Worm (Caenorhabditis elegans): ENCODE data around the gene rsu-1.

rsu-1 gene

DNA sequence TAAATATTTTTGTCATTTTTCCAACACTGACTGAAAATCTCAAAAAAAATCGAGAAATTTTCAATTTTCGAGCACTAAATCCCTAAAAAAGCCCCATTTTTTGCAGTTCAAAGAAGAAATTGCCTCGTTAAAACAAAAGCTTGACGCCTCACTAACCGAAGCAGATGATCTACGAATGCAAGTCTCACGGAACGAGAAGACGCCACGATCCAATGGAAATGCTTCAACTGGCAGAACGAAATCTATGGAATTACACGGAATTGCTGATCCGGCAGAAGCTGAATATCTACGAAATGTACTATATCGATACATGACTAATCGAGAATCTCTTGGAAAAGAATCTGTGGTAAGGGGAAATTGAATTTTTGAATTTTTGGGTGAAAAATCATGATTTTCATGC is 47.9 kb upstream of the rsu-1 start:
- TF ChIP-seq nhr-43 (tag; optimal IDR thresholded peaks at IDR 0.05; ENCODE audit: poor library complexity, severe bottlenecking) (no peak), pqm-1 (tag; optimal IDR thresholded peaks at IDR 0.05) (no peak)

DNA sequence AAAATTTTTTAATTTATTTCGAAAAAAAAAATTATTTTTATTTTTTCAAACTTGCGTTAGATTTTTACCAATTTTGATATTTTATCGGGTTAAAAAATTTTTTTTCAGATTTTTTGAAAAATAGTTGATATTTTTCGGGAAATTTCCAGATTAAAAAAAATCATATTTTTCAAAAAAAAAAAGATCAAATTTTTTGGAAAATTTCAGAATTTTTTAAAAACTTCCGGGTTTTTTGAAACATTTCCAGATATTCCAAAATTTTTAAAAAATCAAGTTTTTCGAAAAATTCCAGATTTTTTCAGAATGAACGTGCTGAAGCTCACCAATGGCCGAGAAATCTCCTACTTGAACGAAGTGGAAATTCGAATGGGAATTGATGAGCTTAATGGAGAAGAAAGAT is 46.4 kb upstream of the rsu-1 start, which contains the start of gene metl-18:
Gene metl-18 (plus strand): TSS at position 301 of the 400 bp plus-strand sequence.
- no peak for TF ChIP-seq fkh-2 (tag; optimal IDR thresholded peaks at IDR 0.05)
- no peak for TF ChIP-seq aly-2 (tag; optimal IDR thresholded peaks at IDR 0.05)
- TF ChIP-seq ceh-82 (tag; optimal IDR thresholded peaks at IDR 0.05): no peak
- no peak for TF ChIP-seq nhr-28 (tag; optimal IDR thresholded peaks at IDR 0.05)
- TF ChIP-seq nhr-43 (tag; optimal IDR thresholded peaks at IDR 0.05; ENCODE audit: poor library complexity, severe bottlenecking): no peak
- no peak for TF ChIP-seq R02D3.7 (tag; optimal IDR thresholded peaks at IDR 0.05)

DNA sequence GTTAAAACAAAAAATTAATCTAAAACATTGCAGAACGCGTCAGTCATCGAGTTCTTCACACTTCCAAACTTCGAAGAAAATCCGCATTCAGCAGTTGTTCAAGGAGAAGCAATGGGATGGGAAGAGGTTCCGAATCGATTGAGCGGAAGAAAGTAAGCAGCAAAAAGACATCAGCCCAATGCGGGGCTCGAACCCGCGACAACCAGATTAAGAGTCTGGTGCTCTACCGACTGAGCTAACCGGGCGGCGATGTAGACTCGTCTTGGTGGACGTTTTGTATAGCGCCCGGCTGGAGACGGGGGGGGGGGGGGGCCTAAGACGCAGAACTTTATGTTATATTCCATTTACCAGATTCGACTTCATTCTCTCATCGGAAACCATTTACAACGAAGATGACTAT is 45.1 kb upstream of the rsu-1 start:
- TF ChIP-seq elt-2 (tag; optimal IDR thresholded peaks at IDR 0.05) (peak; percentile 2), unc-39 (tag; optimal IDR thresholded peaks at IDR 0.05) (no peak), nfya-1 (tag; optimal IDR thresholded peaks at IDR 0.05; ENCODE audit: insufficient read depth) (peak; percentile 12), ztf-11 (tag; optimal IDR thresholded peaks at IDR 0.05) (no peak), nhr-67 (tag; optimal IDR thresholded peaks at IDR 0.05) (no peak), ama-1 (optimal IDR thresholded peaks at IDR 0.05) (no peak)

ce11 chrIII:3428574-3428973 is 43.2 kb upstream of the rsu-1 start:
- no peak for TF ChIP-seq ztf-11 (tag; optimal IDR thresholded peaks at IDR 0.05)
- no peak for TF ChIP-seq nhr-77 (tag; optimal IDR thresholded peaks at IDR 0.05)
- no peak for TF ChIP-seq jun-1 (tag; optimal IDR thresholded peaks at IDR 0.05)
- no peak for TF ChIP-seq ceh-16 (tag; optimal IDR thresholded peaks at IDR 0.05)
- TF ChIP-seq nhr-28 (tag; optimal IDR thresholded peaks at IDR 0.05): no peak
- no peak for TF ChIP-seq ama-1 (optimal IDR thresholded peaks at IDR 0.05)
- TF ChIP-seq nhr-67 (tag; optimal IDR thresholded peaks at IDR 0.05): no peak
- TF ChIP-seq ztf-4 (tag; optimal IDR thresholded peaks at IDR 0.05): no peak
- TF ChIP-seq ceh-82 (tag; optimal IDR thresholded peaks at IDR 0.05): no peak
- no peak for TF ChIP-seq R02D3.7 (tag; optimal IDR thresholded peaks at IDR 0.05)
- no peak for TF ChIP-seq nhr-43 (tag; optimal IDR thresholded peaks at IDR 0.05; ENCODE audit: poor library complexity, severe bottlenecking)
- TF ChIP-seq nhr-23 (tag; optimal IDR thresholded peaks at IDR 0.05): no peak
- TF ChIP-seq elt-3 (tag; optimal IDR thresholded peaks at IDR 0.05): no peak
- no peak for TF ChIP-seq fos-1 (tag; optimal IDR thresholded peaks at IDR 0.05)
- TF ChIP-seq snpc-4 (tag; optimal IDR thresholded peaks at IDR 0.05): no peak
- no peak for TF ChIP-seq lin-15B (tag; optimal IDR thresholded peaks at IDR 0.05)

DNA sequence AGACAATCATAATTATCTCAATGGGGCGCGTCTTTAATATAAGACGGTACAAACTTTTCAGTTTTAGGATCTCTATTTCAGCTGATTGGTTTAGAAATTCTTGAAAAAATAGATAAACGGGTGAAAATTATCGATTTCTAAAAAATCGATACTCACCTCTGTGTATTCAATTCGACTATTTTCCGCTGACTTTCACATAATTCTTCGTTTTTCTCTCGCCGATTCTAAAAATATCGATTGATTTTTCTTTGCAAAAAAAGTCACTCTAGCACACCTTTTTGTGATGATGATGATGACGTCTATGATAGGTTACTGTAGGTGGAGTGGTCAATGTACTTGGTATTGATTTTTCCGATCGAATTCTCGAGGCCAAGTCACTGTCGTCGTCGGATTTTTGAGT is 42.0 kb upstream of the rsu-1 start:
- TF ChIP-seq ceh-9 (tag; optimal IDR thresholded peaks at IDR 0.05) (no peak), fkh-10 (GFP tag; optimal IDR thresholded peaks at IDR 0.05) (no peak), ceh-28 (tag; optimal IDR thresholded peaks at IDR 0.05) (peak; percentile 76), eor-1 (tag; optimal IDR thresholded peaks at IDR 0.05) (no peak)

- no peak for TF ChIP-seq pha-4 (tag; optimal IDR thresholded peaks at IDR 0.05)
- no peak for TF ChIP-seq snpc-4 (tag; optimal IDR thresholded peaks at IDR 0.05)
- no peak for TF ChIP-seq unc-62 (GFP tag; optimal IDR thresholded peaks at IDR 0.05)
- no peak for TF ChIP-seq ztf-11 (tag; optimal IDR thresholded peaks at IDR 0.05)
- TF ChIP-seq ztf-4 (tag; optimal IDR thresholded peaks at IDR 0.05): no peak
- TF ChIP-seq nhr-237 (tag; optimal IDR thresholded peaks at IDR 0.05): no peak
- TF ChIP-seq nhr-25 (tag; optimal IDR thresholded peaks at IDR 0.05): no peak
- peak; percentile 67 for TF ChIP-seq ceh-28 (tag; optimal IDR thresholded peaks at IDR 0.05)
- TF ChIP-seq mml-1 (tag; optimal IDR thresholded peaks at IDR 0.05): no peak
These were observed 41.1 kb upstream of the rsu-1 start for ce11 chrIII:3430667-3431066.

DNA sequence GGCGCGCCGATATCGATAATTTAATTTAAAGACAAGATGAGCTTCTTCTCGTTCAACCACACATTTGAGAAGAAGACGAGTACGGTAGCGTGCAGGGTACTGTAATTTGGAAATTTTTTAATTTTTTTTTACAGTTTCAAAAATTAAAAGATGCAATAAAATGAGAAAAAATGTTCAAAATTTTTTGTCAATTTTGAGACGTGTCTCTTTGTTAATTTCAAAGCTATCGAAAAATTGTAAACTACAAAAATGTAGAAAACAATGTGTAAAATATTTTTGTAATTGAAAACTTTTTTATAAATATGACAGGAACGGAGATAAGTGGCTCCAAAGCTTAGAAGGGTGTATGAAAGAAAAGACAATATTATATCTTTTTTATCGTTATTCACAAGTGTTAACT is 40.4 kb upstream of the rsu-1 start, which contains the start of gene K01A11.1:
Gene K01A11.1 (minus strand): TSS at position 101 of the 400 bp plus-strand sequence.
- TF ChIP-seq mml-1 (tag; optimal IDR thresholded peaks at IDR 0.05) (no peak), egl-5 (tag; optimal IDR thresholded peaks at IDR 0.05) (no peak), tbx-2 (tag; optimal IDR thresholded peaks at IDR 0.05) (no peak), fkh-2 (tag; optimal IDR thresholded peaks at IDR 0.05) (no peak), nhr-28 (tag; optimal IDR thresholded peaks at IDR 0.05) (no peak)
